Fruit fly (Drosophila melanogaster) whole organism: ENCODE data around the gene Msp300.

Experiments used
- Dll ChIP-seq: fragments of >200 bp; optimal IDR thresholded peaks from 2 replicates; lab custom pipeline; 2017
- EcR ChIP-seq, 2 experiments: fragments of >200 bp; optimal IDR thresholded peaks; 2 replicates each; lab custom pipeline; 2017; ENCODE audit warnings: missing biosample characterization in 2 of 2, missing genetic modification characterization in 2 of 2, missing genetic modification reagents in 2 of 2
- psq ChIP-seq: fragments of >200 bp; optimal IDR thresholded peaks from 2 replicates; lab custom pipeline; 2017
- usp ChIP-seq: fragments of >200 bp; optimal IDR thresholded peaks from 2 replicates; lab custom pipeline; 2017; ENCODE audit warnings: missing biosample characterization, missing genetic modification characterization, mixed read lengths

DNA sequence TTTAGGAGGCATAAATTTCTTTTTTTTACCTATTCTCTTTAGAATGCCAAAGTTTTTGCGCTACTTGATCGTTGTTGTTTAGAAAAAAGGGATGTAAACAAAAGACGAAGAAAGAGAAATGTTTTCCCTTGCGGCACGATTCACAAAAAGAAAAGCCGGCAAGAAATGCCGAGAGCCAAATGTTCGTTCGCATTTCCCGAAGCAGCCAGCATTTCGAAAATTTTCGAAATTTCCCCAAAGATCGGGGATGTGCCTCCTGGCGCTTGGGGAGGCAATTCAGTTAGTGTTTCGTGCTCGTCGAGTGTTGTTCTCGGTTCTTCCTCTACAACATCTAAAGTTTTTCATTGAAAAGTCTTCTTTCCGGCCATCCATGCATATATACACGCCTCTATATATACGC is at the start of gene Msp300:
- TF ChIP-seq psq (lab: Kevin White, UChicago) (no peak), Dll (lab: Kevin White, UChicago) (no peak), EcR (GFP tag; optimal IDR thresholded peaks at IDR 0.05; lab: Kevin White, UChicago) (no peak), usp (GFP tag; lab: Kevin White, UChicago) (no peak)
